Worm (Caenorhabditis elegans) whole organism, L4/young adult: Measurements from ENCODE around the gene srw-137.

ENCODE experiments used
- W03F9.2 ChIP-seq: fragments of 150-350 bp; optimal IDR thresholded peaks from 2 replicates; lab custom pipeline; 2014; ENCODE audit warnings: missing biosample characterization, missing genetic modification characterization
- dao-5 ChIP-seq: sonication (generic microtip); optimal IDR thresholded peaks from 2 replicates; lab custom pipeline; 2016; ENCODE audit warnings: missing genotype, missing genetic modification characterization, moderate library complexity, missing compliant biosample characterization
- him-1 ChIP-seq: sonication (generic microtip); optimal IDR thresholded peaks from 2 replicates; lab custom pipeline; 2016; ENCODE audit warnings: missing genotype, missing genetic modification reagents, missing genetic modification characterization, missing compliant biosample characterization

ce11 chrV:2934075-2934474 is 9.7 kb downstream of the srw-137 start, which contains the start of gene srh-247:
- TF ChIP-seq W03F9.2 (tag; lab: Kevin White, UChicago) (no peak), him-1 (no peak), dao-5 (tag; lab: Kevin White, UChicago) (no peak)
